Worm (Caenorhabditis elegans): ENCODE data around the gene F45D3.4.

F45D3.4 gene

ce11 chrV:12552671-12553212 lies at the start of gene F45D3.4:
Gene F45D3.4, minus strand, starts transcription at chrV:12553191.
- TF ChIP-seq ceh-36 (tag; optimal IDR thresholded peaks at IDR 0.05) (no peak), hnd-1 (tag; optimal IDR thresholded peaks at IDR 0.05) (no peak), hmg-4 (GFP tag; optimal IDR thresholded peaks at IDR 0.05) (no peak), ets-7 (tag; optimal IDR thresholded peaks at IDR 0.05) (no peak), pes-1 (GFP tag; IDR thresholded peaks at IDR 0.05) (no peak), aly-1 (tag; optimal IDR thresholded peaks at IDR 0.05) (no peak), ceh-13 (GFP tag; optimal IDR thresholded peaks at IDR 0.05) (no peak), F13C5.2 (tag; optimal IDR thresholded peaks at IDR 0.05) (no peak), tbx-37 (GFP tag; conservative IDR thresholded peaks at IDR 0.05) (no peak), tbx-11 (GFP tag; IDR thresholded peaks at IDR 0.05) (no peak), sea-1 (GFP tag; conservative IDR thresholded peaks at IDR 0.05) (no peak), hmbx-1 (tag; optimal IDR thresholded peaks at IDR 0.05) (no peak), scrt-1 (GFP tag; IDR thresholded peaks at IDR 0.05) (no peak), ama-1 (optimal IDR thresholded peaks at IDR 0.05) (no peak), tra-4 (tag; optimal IDR thresholded peaks at IDR 0.05) (no peak), flt-1 (GFP tag; IDR thresholded peaks at IDR 0.05) (no peak), B0310.2 (tag; optimal IDR thresholded peaks at IDR 0.05) (no peak)

- TF ChIP-seq ets-7 (tag; optimal IDR thresholded peaks at IDR 0.05) (no peak), ama-1 (optimal IDR thresholded peaks at IDR 0.05) (no peak), aly-1 (tag; optimal IDR thresholded peaks at IDR 0.05) (no peak), flt-1 (GFP tag; IDR thresholded peaks at IDR 0.05) (no peak), hnd-1 (tag; optimal IDR thresholded peaks at IDR 0.05) (no peak), hmbx-1 (tag; optimal IDR thresholded peaks at IDR 0.05) (no peak), tbx-37 (GFP tag; conservative IDR thresholded peaks at IDR 0.05) (no peak), sea-1 (GFP tag; conservative IDR thresholded peaks at IDR 0.05) (no peak), tbx-11 (GFP tag; IDR thresholded peaks at IDR 0.05) (no peak), ceh-13 (GFP tag; optimal IDR thresholded peaks at IDR 0.05) (no peak)
Observed at ce11 chrV:12601835-12602234, 48.8 kb upstream of the F45D3.4 start.

ce11 chrV:12599510-12600242 lies 46.7 kb upstream of the F45D3.4 start, which contains the start of gene C14C10.5:
Gene C14C10.5, plus strand, starts transcription at chrV:12600192.
- TF ChIP-seq ets-7 (tag; optimal IDR thresholded peaks at IDR 0.05) = no peak
- no peak for TF ChIP-seq pes-1 (GFP tag; IDR thresholded peaks at IDR 0.05)
- TF ChIP-seq tbx-37 (GFP tag; conservative IDR thresholded peaks at IDR 0.05) = no peak
- no peak for TF ChIP-seq ceh-13 (GFP tag; optimal IDR thresholded peaks at IDR 0.05)
- no peak for TF ChIP-seq ama-1 (optimal IDR thresholded peaks at IDR 0.05)
- no peak for TF ChIP-seq aly-1 (tag; optimal IDR thresholded peaks at IDR 0.05)
- no peak for TF ChIP-seq flt-1 (GFP tag; IDR thresholded peaks at IDR 0.05)
- TF ChIP-seq hnd-1 (tag; optimal IDR thresholded peaks at IDR 0.05) = no peak
- TF ChIP-seq tbx-11 (GFP tag; IDR thresholded peaks at IDR 0.05) = no peak
- no peak for TF ChIP-seq B0310.2 (tag; optimal IDR thresholded peaks at IDR 0.05)
- TF ChIP-seq F13C5.2 (tag; optimal IDR thresholded peaks at IDR 0.05) = no peak
- no peak for TF ChIP-seq hmg-4 (GFP tag; optimal IDR thresholded peaks at IDR 0.05)
- no peak for TF ChIP-seq ceh-36 (tag; optimal IDR thresholded peaks at IDR 0.05)
- TF ChIP-seq sea-1 (GFP tag; conservative IDR thresholded peaks at IDR 0.05) = no peak
- TF ChIP-seq hmbx-1 (tag; optimal IDR thresholded peaks at IDR 0.05) = no peak
- TF ChIP-seq tra-4 (tag; optimal IDR thresholded peaks at IDR 0.05) = no peak

ce11 chrV:12599110-12599509 lies 46.1 kb upstream of the F45D3.4 start, which contains the start of the genes C14C10.10 and ril-2:
Gene C14C10.10, minus strand, starts transcription at chrV:12599128.
Gene ril-2, minus strand, starts transcription at chrV:12599157.
- TF ChIP-seq hmbx-1 (tag; optimal IDR thresholded peaks at IDR 0.05) (no peak), ama-1 (optimal IDR thresholded peaks at IDR 0.05) (no peak), tra-4 (tag; optimal IDR thresholded peaks at IDR 0.05) (no peak), F13C5.2 (tag; optimal IDR thresholded peaks at IDR 0.05) (no peak), B0310.2 (tag; optimal IDR thresholded peaks at IDR 0.05) (no peak), ets-7 (tag; optimal IDR thresholded peaks at IDR 0.05) (no peak), flt-1 (GFP tag; IDR thresholded peaks at IDR 0.05) (no peak), ceh-36 (tag; optimal IDR thresholded peaks at IDR 0.05) (no peak), aly-1 (tag; optimal IDR thresholded peaks at IDR 0.05) (no peak), sea-1 (GFP tag; conservative IDR thresholded peaks at IDR 0.05) (no peak), tbx-11 (GFP tag; IDR thresholded peaks at IDR 0.05) (no peak), ceh-13 (GFP tag; optimal IDR thresholded peaks at IDR 0.05) (no peak), hmg-4 (GFP tag; optimal IDR thresholded peaks at IDR 0.05) (no peak)

DNA sequence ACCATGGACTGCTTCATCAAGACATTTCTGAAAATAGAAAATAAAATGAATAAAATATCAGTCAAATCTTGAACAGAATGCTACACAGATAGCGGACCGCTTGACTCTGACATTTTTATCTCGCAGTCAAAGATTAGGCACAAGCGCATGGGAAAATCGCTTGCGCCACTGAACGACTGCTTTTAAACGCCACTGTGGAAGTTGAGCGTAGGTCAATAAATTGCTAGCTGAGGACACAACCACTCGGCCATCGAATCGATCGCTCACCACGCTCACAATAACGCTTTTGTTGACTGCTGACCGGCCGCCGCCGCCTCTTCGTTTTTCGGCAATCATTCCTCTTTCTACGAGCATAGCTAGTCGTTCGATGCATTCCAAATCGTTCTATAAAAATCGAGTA lies 43.8 kb upstream of the F45D3.4 start:
- TF ChIP-seq tbx-37 (GFP tag; conservative IDR thresholded peaks at IDR 0.05) = peak; percentile 47
- TF ChIP-seq aly-1 (tag; optimal IDR thresholded peaks at IDR 0.05) = peak; percentile 80
- peak; percentile 76 for TF ChIP-seq flt-1 (GFP tag; IDR thresholded peaks at IDR 0.05)
- peak; percentile 45 for TF ChIP-seq ceh-36 (tag; optimal IDR thresholded peaks at IDR 0.05)
- peak; percentile 65 for TF ChIP-seq tra-4 (tag; optimal IDR thresholded peaks at IDR 0.05)
- peak; percentile 85 for TF ChIP-seq F13C5.2 (tag; optimal IDR thresholded peaks at IDR 0.05)
- peak; percentile 71 for TF ChIP-seq scrt-1 (GFP tag; IDR thresholded peaks at IDR 0.05)
- peak; percentile 30 for TF ChIP-seq hnd-1 (tag; optimal IDR thresholded peaks at IDR 0.05)
- peak; percentile 77 for TF ChIP-seq sea-1 (GFP tag; conservative IDR thresholded peaks at IDR 0.05)
- TF ChIP-seq hmg-4 (GFP tag; optimal IDR thresholded peaks at IDR 0.05) = peak; percentile 90
- TF ChIP-seq ceh-13 (GFP tag; optimal IDR thresholded peaks at IDR 0.05) = peak; percentile 62
- TF ChIP-seq ets-7 (tag; optimal IDR thresholded peaks at IDR 0.05) = peak; percentile 19
- TF ChIP-seq ama-1 (optimal IDR thresholded peaks at IDR 0.05) = no peak
- peak; percentile 43 for TF ChIP-seq hmbx-1 (tag; optimal IDR thresholded peaks at IDR 0.05)
- TF ChIP-seq tbx-11 (GFP tag; IDR thresholded peaks at IDR 0.05) = no peak
- no peak; the same call in 1 of the 2 replicates for TF ChIP-seq pes-1 (GFP tag; IDR thresholded peaks at IDR 0.05)
- peak; percentile 42 for TF ChIP-seq B0310.2 (tag; optimal IDR thresholded peaks at IDR 0.05)

ce11 chrV:12596196-12596595 lies 43.2 kb upstream of the F45D3.4 start, which contains the start of gene mma-1:
Gene mma-1, minus strand, starts transcription at chrV:12596296.
- no peak for TF ChIP-seq ceh-36 (tag; optimal IDR thresholded peaks at IDR 0.05)
- TF ChIP-seq sea-1 (GFP tag; conservative IDR thresholded peaks at IDR 0.05) = no peak
- TF ChIP-seq pes-1 (GFP tag; IDR thresholded peaks at IDR 0.05) = no peak

Data from whole organism, early embryonic.